Fruit fly (Drosophila melanogaster) whole organism, embryonic: ENCODE results near the gene DppIII.
A peak's percentile ranks its signal among the peaks of the same experiment; 100 is the strongest.

Experiments
- Antp ChIP-seq: fragments of 200-800 bp; sonication (Bioruptor generic); optimal IDR thresholded peaks from 3 replicates; lab custom pipeline; 2016; ENCODE audit warnings: missing biosample characterization, missing genetic modification characterization
- Atf-2 ChIP-seq: fragments of 200-800 bp; sonication (Bioruptor generic); optimal IDR thresholded peaks from 2 replicates; lab custom pipeline; 2016; ENCODE audit warnings: missing biosample characterization, missing genetic modification characterization
- Bgb ChIP-seq: fragments of 200-800 bp; sonication (Bioruptor generic); IDR thresholded peaks from 2 replicates; pipeline ENCODE4 v1.3.6; 2022; ENCODE audit warnings: missing biosample characterization, missing genetic modification characterization; ENCODE audit not compliant: partially characterized antibody
- CG10147 ChIP-seq: fragments of 200-800 bp; sonication (Bioruptor generic); optimal IDR thresholded peaks from 2 replicates; lab custom pipeline; 2019; ENCODE audit warnings: missing biosample characterization, mild to moderate bottlenecking, missing genetic modification characterization, moderate library complexity
- CG10321 ChIP-seq: fragments of 200-800 bp; sonication (Bioruptor generic); IDR thresholded peaks from 2 replicates; pipeline ENCODE4 v1.3.6; 2022; ENCODE audit warnings: missing biosample characterization, missing genetic modification characterization
- CG10565 ChIP-seq: fragments of 200-800 bp; sonication (Bioruptor generic); optimal IDR thresholded peaks from 3 replicates; lab custom pipeline; 2016; ENCODE audit warnings: missing biosample characterization, mild to moderate bottlenecking, missing genetic modification characterization
- CG12071 ChIP-seq: fragments of 200-800 bp; sonication (Bioruptor generic); optimal IDR thresholded peaks from 3 replicates; lab custom pipeline; 2018; ENCODE audit warnings: missing biosample characterization, mild to moderate bottlenecking, missing genetic modification characterization
- CG14710 ChIP-seq: fragments of 200-800 bp; sonication (Bioruptor generic); optimal IDR thresholded peaks from 3 replicates; lab custom pipeline; 2019; ENCODE audit warnings: missing biosample characterization, mild to moderate bottlenecking, missing genetic modification characterization, moderate library complexity
- CG1602 ChIP-seq: fragments of 200-800 bp; sonication (Bioruptor generic); optimal IDR thresholded peaks from 3 replicates; lab custom pipeline; 2016; ENCODE audit warnings: missing biosample characterization, missing genetic modification characterization
- CG16815 ChIP-seq: fragments of 200-800 bp; sonication (Bioruptor generic); optimal IDR thresholded peaks from 3 replicates; lab custom pipeline; 2017; ENCODE audit warnings: missing biosample characterization, mild to moderate bottlenecking, missing genetic modification characterization
- CG1832 ChIP-seq: fragments of 200-800 bp; sonication (Bioruptor generic); optimal IDR thresholded peaks from 2 replicates; lab custom pipeline; 2017; ENCODE audit warnings: missing biosample characterization, mild to moderate bottlenecking, missing genetic modification characterization, inconsistent platforms
- CG31224 ChIP-seq: fragments of 200-800 bp; sonication (Bioruptor generic); IDR thresholded peaks from 2 replicates; pipeline ENCODE4 v1.3.6; 2022; ENCODE audit warnings: missing biosample characterization, missing genetic modification characterization
- CG32767 ChIP-seq: fragments of 200-800 bp; sonication (Bioruptor generic); IDR thresholded peaks from 2 replicates; pipeline ENCODE4 v1.3.6; 2022; ENCODE audit warnings: missing biosample characterization, missing genetic modification characterization
- CG33213 ChIP-seq: fragments of 200-800 bp; sonication (Bioruptor generic); optimal IDR thresholded peaks from 3 replicates; lab custom pipeline; 2016; ENCODE audit warnings: missing biosample characterization, missing genetic modification characterization
- CG3847 ChIP-seq: fragments of 200-800 bp; sonication (Bioruptor generic); IDR thresholded peaks from 2 replicates; pipeline ENCODE4 v1.3.6; 2022; ENCODE audit warnings: missing biosample characterization, missing genetic modification characterization
- CG4360 ChIP-seq: fragments of 200-800 bp; sonication (Bioruptor generic); IDR thresholded peaks from 2 replicates; pipeline ENCODE4 v1.3.6; 2022; ENCODE audit warnings: missing biosample characterization, missing genetic modification characterization
- CG5953 ChIP-seq: fragments of 200-800 bp; sonication (Bioruptor generic); IDR thresholded peaks from 2 replicates; pipeline ENCODE4 v1.3.6; 2022; ENCODE audit warnings: missing biosample characterization, missing genetic modification characterization
- CG6175 ChIP-seq: fragments of 200-800 bp; sonication (Bioruptor generic); IDR thresholded peaks from 3 replicates; pipeline ENCODE4 v1.3.6; 2022; ENCODE audit warnings: missing biosample characterization, missing genetic modification characterization
- CG7745 ChIP-seq: fragments of 200-800 bp; sonication (Bioruptor generic); optimal IDR thresholded peaks from 2 replicates; lab custom pipeline; 2018; ENCODE audit warnings: missing biosample characterization, mild to moderate bottlenecking, missing genetic modification characterization, moderate library complexity
- Chrac-16 ChIP-seq: fragments of 200-800 bp; sonication (Bioruptor generic); optimal IDR thresholded peaks from 3 replicates; lab custom pipeline; 2016; ENCODE audit warnings: missing biosample characterization, missing genetic modification characterization
- Dek ChIP-seq: fragments of 200-800 bp; sonication (Bioruptor generic); optimal IDR thresholded peaks from 3 replicates; lab custom pipeline; 2019; ENCODE audit warnings: missing biosample characterization, mild to moderate bottlenecking, missing genetic modification characterization, moderate library complexity
- Hey ChIP-seq: fragments of 200-800 bp; sonication (Bioruptor generic); optimal IDR thresholded peaks from 3 replicates; lab custom pipeline; 2018; ENCODE audit warnings: missing biosample characterization, mild to moderate bottlenecking, missing genetic modification characterization
- NC2β ChIP-seq: fragments of 200-800 bp; sonication (Bioruptor generic); optimal IDR thresholded peaks from 2 replicates; lab custom pipeline; 2016; ENCODE audit warnings: missing biosample characterization, missing genetic modification characterization
- Oli ChIP-seq: fragments of 200-800 bp; sonication (Bioruptor generic); optimal IDR thresholded peaks from 2 replicates; lab custom pipeline; 2018; ENCODE audit warnings: missing biosample characterization, mild to moderate bottlenecking, missing genetic modification characterization, moderate library complexity
- Sox102F ChIP-seq: fragments of 200-800 bp; sonication (Bioruptor generic); optimal IDR thresholded peaks from 2 replicates; lab custom pipeline; 2018; ENCODE audit warnings: missing biosample characterization, mild to moderate bottlenecking, missing genetic modification characterization, moderate library complexity
- abd-A ChIP-seq: fragments of 200-800 bp; sonication (Bioruptor generic); optimal IDR thresholded peaks from 3 replicates; lab custom pipeline; 2019; ENCODE audit warnings: missing biosample characterization, mild to moderate bottlenecking, missing genetic modification characterization, moderate library complexity
- ash1 ChIP-seq: fragments of 200-800 bp; sonication (Bioruptor generic); optimal IDR thresholded peaks from 2 replicates; lab custom pipeline; 2018; ENCODE audit warnings: missing biosample characterization, mild to moderate bottlenecking, missing genetic modification characterization
- crp ChIP-seq, 2 experiments: fragments of 200-800 bp; sonication (Bioruptor generic); optimal IDR thresholded peaks; 2 replicates in 1 of 2; 3 replicates in 1 of 2; lab custom pipeline; 2017; ENCODE audit warnings: missing biosample characterization in 2 of 2, missing genetic modification characterization in 2 of 2, mild to moderate bottlenecking in 1 of 2, moderate library complexity in 1 of 2
- dan ChIP-seq: fragments of 200-800 bp; sonication (Bioruptor generic); IDR thresholded peaks from 2 replicates; pipeline ENCODE4 v1.3.6; 2022; ENCODE audit warnings: missing biosample characterization, missing genetic modification characterization
- emc ChIP-seq: fragments of 200-800 bp; sonication (Bioruptor generic); optimal IDR thresholded peaks from 2 replicates; lab custom pipeline; 2016; ENCODE audit warnings: missing biosample characterization, missing genetic modification characterization
- ems ChIP-seq: fragments of 200-800 bp; sonication (Bioruptor generic); optimal IDR thresholded peaks from 3 replicates; lab custom pipeline; 2016; ENCODE audit warnings: missing biosample characterization, missing genetic modification characterization
- ewg ChIP-seq: fragments of 200-800 bp; sonication (Bioruptor generic); optimal IDR thresholded peaks from 3 replicates; lab custom pipeline; 2017; ENCODE audit warnings: mild to moderate bottlenecking, missing biosample characterization, missing genetic modification reagents, missing genetic modification characterization
- gcm ChIP-seq: fragments of 200-800 bp; sonication (Bioruptor generic); optimal IDR thresholded peaks from 2 replicates; lab custom pipeline; 2019; ENCODE audit warnings: missing biosample characterization, mild to moderate bottlenecking, missing genetic modification characterization, moderate library complexity
- grau ChIP-seq: fragments of 200-800 bp; optimal IDR thresholded peaks from 3 replicates; lab custom pipeline; 2019; ENCODE audit warnings: missing biosample characterization, mild to moderate bottlenecking, missing genetic modification characterization, moderate library complexity
- hb ChIP-seq: fragments of 200-800 bp; sonication (Bioruptor generic); IDR thresholded peaks from 3 replicates; pipeline ENCODE4 v1.3.6; 2022; ENCODE audit warnings: missing biosample characterization, missing genetic modification characterization; ENCODE audit not compliant: partially characterized antibody
- hbn ChIP-seq: fragments of 200-800 bp; sonication (Bioruptor generic); IDR thresholded peaks from 2 replicates; pipeline ENCODE4 v1.3.6; 2022; ENCODE audit warnings: missing biosample characterization, missing genetic modification characterization; ENCODE audit not compliant: partially characterized antibody
- jumu ChIP-seq: fragments of 200-800 bp; sonication (Bioruptor generic); optimal IDR thresholded peaks from 3 replicates; lab custom pipeline; 2016; ENCODE audit warnings: missing biosample characterization, missing genetic modification characterization
- kni ChIP-seq: fragments of 200-800 bp; sonication (Bioruptor generic); optimal IDR thresholded peaks from 3 replicates; lab custom pipeline; 2017; ENCODE audit warnings: mild to moderate bottlenecking, missing biosample characterization, missing genetic modification reagents, missing genetic modification characterization
- mam ChIP-seq: fragments of 200-800 bp; sonication (Bioruptor generic); optimal IDR thresholded peaks from 3 replicates; lab custom pipeline; 2016; ENCODE audit warnings: missing biosample characterization, missing genetic modification characterization
- mirr ChIP-seq: fragments of 200-800 bp; sonication (Bioruptor generic); optimal IDR thresholded peaks from 3 replicates; lab custom pipeline; 2018; ENCODE audit warnings: missing biosample characterization, mild to moderate bottlenecking, missing genetic modification characterization
- mld ChIP-seq: fragments of 200-800 bp; sonication (Bioruptor generic); IDR thresholded peaks from 3 replicates; pipeline ENCODE4 v1.3.6; 2022; ENCODE audit warnings: missing biosample characterization, missing genetic modification characterization; ENCODE audit not compliant: partially characterized antibody
- nom ChIP-seq: fragments of 200-800 bp; sonication (Bioruptor generic); optimal IDR thresholded peaks from 2 replicates; lab custom pipeline; 2017; ENCODE audit warnings: missing biosample characterization, missing genetic modification characterization, mild to moderate bottlenecking, moderate library complexity, missing genetic modification reagents
- pfk ChIP-seq: fragments of 200-800 bp; sonication (Bioruptor generic); optimal IDR thresholded peaks from 2 replicates; lab custom pipeline; 2018; ENCODE audit warnings: missing biosample characterization, mild to moderate bottlenecking, missing genetic modification characterization, moderate library complexity
- sens ChIP-seq: fragments of 200-800 bp; sonication (Bioruptor generic); peaks from one replicate; lab custom pipeline; 2016; ENCODE audit warnings: missing biosample characterization, missing genetic modification characterization
- slp2 ChIP-seq: fragments of 200-800 bp; sonication (Bioruptor generic); optimal IDR thresholded peaks from 2 replicates; lab custom pipeline; 2016; ENCODE audit warnings: missing biosample characterization, missing genetic modification characterization
- vnd ChIP-seq: fragments of 200-800 bp; sonication (Bioruptor generic); IDR thresholded peaks from 3 replicates; pipeline ENCODE4 v1.3.6; 2022; ENCODE audit warnings: missing biosample characterization, missing genetic modification characterization; ENCODE audit not compliant: partially characterized antibody
- vvl ChIP-seq: fragments of 200-800 bp; sonication (Bioruptor generic); IDR thresholded peaks from 2 replicates; pipeline ENCODE4 v1.3.6; 2022; ENCODE audit warnings: missing biosample characterization, missing genetic modification characterization
- wdn ChIP-seq: fragments of 200-800 bp; sonication (Bioruptor generic); IDR thresholded peaks from 2 replicates; pipeline ENCODE4 v1.3.6; 2022; ENCODE audit warnings: missing biosample characterization, missing genetic modification characterization
- zfh1 ChIP-seq: fragments of 200-800 bp; sonication (Bioruptor generic); IDR thresholded peaks from 3 replicates; pipeline ENCODE4 v1.3.6; 2022; ENCODE audit warnings: missing biosample characterization, missing genetic modification characterization

Gene DppIII

dm6 chr3R:8300928-8301752 is 43.1 kb upstream of the DppIII start, which contains the start of the genes CG9626 and mRpL1 (continued):
- TF ChIP-seq CG1832 (GFP tag; lab: Kevin White, UChicago) (no peak), Antp (GFP tag; lab: Kevin White, UChicago) (no peak), nom (GFP tag; lab: Kevin White, UChicago) (no peak), mirr (no peak), vvl (no peak), crp (GFP tag; optimal IDR thresholded peaks at IDR 0.05; lab: Kevin White, UChicago) (peak in 1 of 2 experiments; percentile 16), hb (GFP tag; lab: Robert Waterston, UW) (no peak), ems (GFP tag; lab: Kevin White, UChicago) (no peak), hbn (GFP tag; lab: Robert Waterston, UW) (no peak), pfk (GFP tag; lab: Kevin White, UChicago) (no peak), gcm (GFP tag; lab: Kevin White, UChicago) (no peak), ash1 (GFP tag; lab: Kevin White, UChicago) (no peak), CG1602 (GFP tag; lab: Kevin White, UChicago) (no peak), Oli (tag; lab: Kevin White, UChicago) (no peak), vnd (GFP tag; lab: Robert Waterston, UW) (no peak), grau (tag; lab: Kevin White, UChicago) (peak; percentile 30), CG10565 (GFP tag; lab: Kevin White, UChicago) (no peak), CG10147 (no peak), Hey (tag; lab: Kevin White, UChicago) (no peak), mam (GFP tag; lab: Kevin White, UChicago) (peak; percentile 34), CG10321 (GFP tag; lab: Robert Waterston, UW) (no peak), wdn (no peak), abd-A (no peak), CG6175 (GFP tag; lab: Robert Waterston, UW) (no peak), dan (GFP tag; lab: Robert Waterston, UW) (no peak), kni (GFP tag; lab: Kevin White, UChicago) (no peak), Dek (tag; lab: Kevin White, UChicago) (peak; percentile 24), CG33213 (GFP tag; lab: Kevin White, UChicago) (peak; percentile 58), CG32767 (no peak), CG31224 (GFP tag; lab: Robert Waterston, UW) (no peak), zfh1 (no peak), CG16815 (GFP tag; lab: Kevin White, UChicago) (no peak), Atf-2 (GFP tag; lab: Kevin White, UChicago) (no peak), Chrac-16 (GFP tag; lab: Kevin White, UChicago) (no peak), mld (GFP tag; lab: Robert Waterston, UW) (no peak), NC2β (GFP tag; lab: Kevin White, UChicago) (no peak), CG12071 (GFP tag; lab: Kevin White, UChicago) (no peak), CG5953 (no peak), Sox102F (GFP tag; lab: Kevin White, UChicago) (no peak), CG14710 (tag; lab: Kevin White, UChicago) (peak; percentile 76), jumu (GFP tag; lab: Kevin White, UChicago) (peak; percentile 21), emc (GFP tag; lab: Kevin White, UChicago) (no peak), ewg (GFP tag; lab: Kevin White, UChicago) (no peak), slp2 (GFP tag; lab: Kevin White, UChicago) (no peak), CG3847 (GFP tag; lab: Robert Waterston, UW) (peak; percentile 43), sens (GFP tag; lab: Kevin White, UChicago) (peak; percentile 68), CG4360 (GFP tag; lab: Robert Waterston, UW) (no peak), CG7745 (tag; lab: Kevin White, UChicago) (no peak), Bgb (GFP tag; lab: Robert Waterston, UW) (0 out of 2 replicates have a peak, but pooled peaks have one; percentile 23)
